Worm (Caenorhabditis elegans) whole organism, L1 larva: ENCODE results near the gene sul-1.
A peak's percentile ranks its signal among the peaks of the same experiment; 100 is the strongest.

Experiments used
- C04F5.9 ChIP-seq: sonication (generic microtip); optimal IDR thresholded peaks from 2 replicates; lab custom pipeline; 2016; ENCODE audit warnings: missing genetic modification characterization, missing compliant biosample characterization
- F16B12.6 ChIP-seq: fragments of 150-350 bp; optimal IDR thresholded peaks from 2 replicates; lab custom pipeline; 2014; ENCODE audit warnings: missing biosample characterization, missing genetic modification characterization
- Y116A8C.19 ChIP-seq: sonication (generic microtip); optimal IDR thresholded peaks from 2 replicates; lab custom pipeline; 2016; ENCODE audit warnings: missing compliant biosample characterization, missing genetic modification characterization, borderline replicate concordance
- aha-1 ChIP-seq: fragments of 150-350 bp; optimal IDR thresholded peaks from 2 replicates; lab custom pipeline; 2014; ENCODE audit warnings: missing biosample characterization, missing genetic modification characterization
- aly-2 ChIP-seq: fragments of 150-350 bp; optimal IDR thresholded peaks from 2 replicates; lab custom pipeline; 2014; ENCODE audit warnings: missing biosample characterization, missing genetic modification characterization
- ceh-82 ChIP-seq, 3 experiments: fragments of 150-350 bp in 1 of 3; sonication (generic microtip) in 2 of 3; optimal IDR thresholded peaks; 2 replicates each; lab custom pipeline; 2014 to 2017; ENCODE audit warnings: missing biosample characterization in 3 of 3, missing genetic modification characterization in 3 of 3
- ceh-88 ChIP-seq: fragments of 200-800 bp; sonication (Bioruptor generic); IDR thresholded peaks from 2 replicates; pipeline ENCODE4 v1.3.6; 2022; ENCODE audit warnings: missing genetic modification characterization, missing compliant biosample characterization
- dsc-1 ChIP-seq: sonication (generic microtip); optimal IDR thresholded peaks from 2 replicates; lab custom pipeline; 2016; ENCODE audit warnings: mild to moderate bottlenecking, missing genetic modification characterization, missing compliant biosample characterization
- efl-1 ChIP-seq, 4 experiments: fragments of 150-350 bp; optimal IDR thresholded peaks in 3 of 4; peaks in 1 of 4; 1 replicate in 1 of 4; 2 replicates in 3 of 4; lab custom pipeline; 2014; ENCODE audit warnings: missing biosample characterization in 2 of 4, missing genetic modification characterization in 2 of 4, missing genetic modification reagents in 2 of 4
- elt-2 ChIP-seq: sonication (generic microtip); optimal IDR thresholded peaks from 2 replicates; lab custom pipeline; 2016; ENCODE audit warnings: missing genetic modification characterization, mild to moderate bottlenecking, inconsistent platforms, missing compliant biosample characterization, missing genetic modification reagents
- ets-5 ChIP-seq: fragments of 200-800 bp; sonication (Bioruptor generic); IDR thresholded peaks from 2 replicates; pipeline ENCODE4 v1.3.6; 2022; ENCODE audit warnings: missing genetic modification characterization, missing compliant biosample characterization
- grh-1 ChIP-seq: fragments of 200-800 bp; sonication (Bioruptor generic); IDR thresholded peaks from 2 replicates; pipeline ENCODE4 v1.3.6; 2022; ENCODE audit warnings: missing genetic modification reagents, missing genetic modification characterization, missing compliant biosample characterization
- hlh-17 ChIP-seq: fragments of 200-800 bp; sonication (Bioruptor generic); optimal IDR thresholded peaks from 2 replicates; lab custom pipeline; 2018; ENCODE audit warnings: missing genetic modification characterization, mild to moderate bottlenecking, missing compliant biosample characterization, moderate library complexity, borderline replicate concordance
- isw-1 ChIP-seq: fragments of 200-800 bp; sonication (Bioruptor generic); IDR thresholded peaks from 2 replicates; pipeline ENCODE4 v1.3.6; 2022; ENCODE audit warnings: missing genetic modification characterization, missing compliant biosample characterization
- jun-1 ChIP-seq: fragments of 150-350 bp; optimal IDR thresholded peaks from 2 replicates; lab custom pipeline; 2014; ENCODE audit warnings: missing biosample characterization, missing genetic modification reagents, missing genetic modification characterization
- lin-14 ChIP-seq: fragments of 200-800 bp; sonication (Bioruptor generic); optimal IDR thresholded peaks from 2 replicates; lab custom pipeline; 2018; ENCODE audit warnings: mild to moderate bottlenecking, missing genetic modification characterization, moderate library complexity, missing compliant biosample characterization
- lin-35 ChIP-seq, 2 experiments: fragments of 150-350 bp; optimal IDR thresholded peaks; 2 replicates each; lab custom pipeline; 2014; ENCODE audit warnings: missing biosample characterization in 2 of 2, missing genetic modification characterization in 2 of 2, missing genetic modification reagents in 2 of 2
- lin-39 ChIP-seq: fragments of 150-350 bp; optimal IDR thresholded peaks from 2 replicates; lab custom pipeline; 2014; ENCODE audit warnings: missing biosample characterization, missing genetic modification reagents, missing genetic modification characterization
- lsy-2 ChIP-seq, 2 experiments: fragments of 150-350 bp; optimal IDR thresholded peaks; 2 replicates each; lab custom pipeline; 2014; ENCODE audit warnings: missing biosample characterization in 2 of 2, missing genetic modification characterization in 2 of 2
- mdl-1 ChIP-seq, 2 experiments: fragments of 150-350 bp; optimal IDR thresholded peaks; 2 replicates each; lab custom pipeline; 2014 to 2017; ENCODE audit warnings: missing biosample characterization in 2 of 2, missing genetic modification characterization in 2 of 2, inconsistent platforms in 1 of 2
- mep-1 ChIP-seq: fragments of 150-350 bp; optimal IDR thresholded peaks from 2 replicates; lab custom pipeline; 2014; ENCODE audit warnings: missing biosample characterization, missing genetic modification characterization
- nhr-20 ChIP-seq: sonication (generic microtip); optimal IDR thresholded peaks from 2 replicates; lab custom pipeline; 2016; ENCODE audit warnings: mild to moderate bottlenecking, missing genetic modification characterization, missing compliant biosample characterization
- nhr-237 ChIP-seq: fragments of 150-350 bp; optimal IDR thresholded peaks from 2 replicates; lab custom pipeline; 2014; ENCODE audit warnings: missing biosample characterization, missing genetic modification characterization
- nhr-71 ChIP-seq: sonication (generic microtip); optimal IDR thresholded peaks from 2 replicates; lab custom pipeline; 2016; ENCODE audit warnings: mild to moderate bottlenecking, missing genetic modification characterization, moderate library complexity, missing compliant biosample characterization
- nhr-85 ChIP-seq: sonication (generic microtip); peaks from one replicate; lab custom pipeline; 2016; ENCODE audit warnings: missing genetic modification characterization, inconsistent platforms, missing compliant biosample characterization
- nhr-90 ChIP-seq: sonication (generic microtip); optimal IDR thresholded peaks from 2 replicates; lab custom pipeline; 2016; ENCODE audit warnings: mild to moderate bottlenecking, missing genetic modification characterization, missing compliant biosample characterization; ENCODE audit not compliant: poor library complexity
- pqm-1 ChIP-seq: sonication (generic microtip); optimal IDR thresholded peaks from 3 replicates; lab custom pipeline; 2017; ENCODE audit warnings: missing biosample characterization, missing genetic modification characterization
- rnt-1 ChIP-seq: sonication (generic microtip); optimal IDR thresholded peaks from 2 replicates; lab custom pipeline; 2016; ENCODE audit warnings: mild to moderate bottlenecking, missing genetic modification characterization, moderate library complexity, missing compliant biosample characterization
- snpc-4 ChIP-seq: fragments of 150-350 bp; optimal IDR thresholded peaks from 2 replicates; lab custom pipeline; 2014; ENCODE audit warnings: missing biosample characterization, missing genetic modification characterization
- snu-23 ChIP-seq: sonication (generic microtip); optimal IDR thresholded peaks from 2 replicates; lab custom pipeline; 2016; ENCODE audit warnings: missing genetic modification characterization, missing compliant biosample characterization
- unc-130 ChIP-seq: fragments of 150-350 bp; optimal IDR thresholded peaks from 2 replicates; lab custom pipeline; 2017; ENCODE audit warnings: missing biosample characterization, missing genetic modification characterization, inconsistent platforms
- vab-15 ChIP-seq: sonication (generic microtip); optimal IDR thresholded peaks from 2 replicates; lab custom pipeline; 2017; ENCODE audit warnings: missing genotype, mild to moderate bottlenecking, missing genetic modification characterization, missing compliant biosample characterization
- zip-4 ChIP-seq: fragments of 200-800 bp; sonication (Bioruptor generic); optimal IDR thresholded peaks from 2 replicates; lab custom pipeline; 2018; ENCODE audit warnings: mild to moderate bottlenecking, missing genetic modification characterization, moderate library complexity, missing compliant biosample characterization
- ztf-4 ChIP-seq: fragments of 150-350 bp; optimal IDR thresholded peaks from 2 replicates; lab custom pipeline; 2014; ENCODE audit warnings: missing biosample characterization, missing genetic modification characterization

sul-1 gene

ce11 chrX:3262600-3262999, 8.1 kb downstream of the sul-1 start, which contains the start of gene fbxb-71:
fbxb-71 (plus strand) TSS chrX:3262900.
- TF ChIP-seq unc-130 (tag; lab: Kevin White, UChicago) (no peak), pqm-1 (tag; lab: Kevin White, UChicago) (no peak), hlh-17 (GFP tag; lab: Kevin White, UChicago) (no peak), F16B12.6 (tag; lab: Kevin White, UChicago) (no peak), ceh-88 (no peak), lsy-2 (tag; optimal IDR thresholded peaks at IDR 0.05; lab: Kevin White, UChicago) (no peak)

ce11 chrX:3260509-3260908, 10.2 kb downstream of the sul-1 start, which contains the start of gene lbp-2:
lbp-2 (plus strand) TSS chrX:3260610.
- TF ChIP-seq nhr-71 (tag; lab: Kevin White, UChicago) (peak; percentile 30), vab-15 (tag; lab: Kevin White, UChicago) (no peak), elt-2 (tag; lab: Kevin White, UChicago) (no peak), isw-1 (GFP tag; lab: Robert Waterston, UW) (no peak), mep-1 (tag; lab: Kevin White, UChicago) (no peak), mdl-1 (tag; optimal IDR thresholded peaks at IDR 0.05; lab: Kevin White, UChicago) (peak in 1 of 2 experiments; percentile 21), ceh-88 (no peak), nhr-85 (no peak), nhr-237 (no peak), aha-1 (tag; lab: Kevin White, UChicago) (no peak), lin-39 (tag; lab: Kevin White, UChicago) (peak; percentile 19), snpc-4 (tag; lab: Kevin White, UChicago) (no peak), rnt-1 (tag; lab: Kevin White, UChicago) (peak; percentile 57), ceh-82 (tag; optimal IDR thresholded peaks at IDR 0.05; lab: Kevin White, UChicago) (no peak), lin-35 (GFP tag; optimal IDR thresholded peaks at IDR 0.05; lab: Kevin White, UChicago) (no peak), snu-23 (GFP tag; lab: Kevin White, UChicago) (peak; percentile 6)

- TF ChIP-seq efl-1 (optimal IDR thresholded peaks at IDR 0.05; lab: Kevin White, UChicago) (no peak), efl-1 (GFP tag; optimal IDR thresholded peaks at IDR 0.05 in 1 of 2; lab: Kevin White, UChicago) (no peak), aly-2 (tag; lab: Kevin White, UChicago) (no peak), zip-4 (no peak)
These were observed 11.9 kb downstream of the sul-1 start, which contains the start of gene lbp-1 for ce11 chrX:3258842-3259241. lbp-1 (plus strand) TSS chrX:3259142.

- TF ChIP-seq ztf-4 (tag; lab: Kevin White, UChicago): no peak
- TF ChIP-seq snpc-4 (tag; lab: Kevin White, UChicago): no peak
- TF ChIP-seq F16B12.6 (tag; lab: Kevin White, UChicago): no peak
- TF ChIP-seq pqm-1 (tag; lab: Kevin White, UChicago): peak; percentile 99
- TF ChIP-seq nhr-90 (tag; lab: Kevin White, UChicago): peak; percentile 7
- peak; percentile 53 for TF ChIP-seq nhr-20 (tag; lab: Kevin White, UChicago)
- TF ChIP-seq rnt-1 (tag; lab: Kevin White, UChicago): peak; percentile 32
- TF ChIP-seq jun-1 (tag; lab: Kevin White, UChicago): peak; percentile 1
- peak; percentile 31 for TF ChIP-seq dsc-1 (tag; lab: Kevin White, UChicago)
- TF ChIP-seq ets-5 (GFP tag; lab: Robert Waterston, UW): no peak
- TF ChIP-seq grh-1 (GFP tag; lab: Robert Waterston, UW): no peak
- peak; percentile 41 for TF ChIP-seq lin-14 (GFP tag; lab: Kevin White, UChicago)
- TF ChIP-seq nhr-71 (tag; lab: Kevin White, UChicago): peak; percentile 34
- no peak for TF ChIP-seq Y116A8C.19
- no peak for TF ChIP-seq hlh-17 (GFP tag; lab: Kevin White, UChicago)
- peak; percentile 98 for TF ChIP-seq elt-2 (tag; lab: Kevin White, UChicago)
- no peak for TF ChIP-seq C04F5.9 (tag; lab: Kevin White, UChicago)
- TF ChIP-seq, all 84 proteins: peak for 9
These were observed 13.8 kb downstream of the sul-1 start, which contains the start of gene lbp-3 for ce11 chrX:3256784-3257493. lbp-3 (plus strand) TSS chrX:3257372.
